Fruit fly (Drosophila melanogaster) whole organism, embryonic: ENCODE measurements around the gene wge.

Source experiments
- CG11695 ChIP-seq: fragments of 200-800 bp; sonication (Bioruptor generic); IDR thresholded peaks from 3 replicates; pipeline ENCODE4 v1.3.6; 2022; ENCODE audit warnings: missing biosample characterization, missing genetic modification characterization
- CG13123 ChIP-seq: fragments of 200-800 bp; sonication (Bioruptor generic); optimal IDR thresholded peaks from 2 replicates; lab custom pipeline; 2016; ENCODE audit warnings: missing biosample characterization, missing genetic modification characterization
- CG14050 ChIP-seq: fragments of 200-800 bp; sonication (Bioruptor generic); IDR thresholded peaks from 3 replicates; pipeline ENCODE4 v1.3.6; 2022; ENCODE audit warnings: missing biosample characterization, missing genetic modification characterization
- CG15601 ChIP-seq: fragments of 200-800 bp; sonication (Bioruptor generic); optimal IDR thresholded peaks from 3 replicates; lab custom pipeline; 2019; ENCODE audit warnings: missing biosample characterization, mild to moderate bottlenecking, missing genetic modification characterization, moderate library complexity
- CG3065 ChIP-seq: fragments of 200-800 bp; sonication (Bioruptor generic); optimal IDR thresholded peaks from 2 replicates; lab custom pipeline; 2016; ENCODE audit warnings: missing biosample characterization, missing genetic modification characterization
- grn ChIP-seq: fragments of 200-800 bp; sonication (Bioruptor generic); optimal IDR thresholded peaks from 3 replicates; lab custom pipeline; 2017; ENCODE audit warnings: missing biosample characterization, missing genetic modification characterization
- pan ChIP-seq, 4 experiments: fragments of >200 bp in 3 of 4; fragments of 200-800 bp in 1 of 4; sonication (Bioruptor generic) in 1 of 4; optimal IDR thresholded peaks in 3 of 4; IDR thresholded peaks in 1 of 4; 2 replicates each; pipeline versions ENCODE4 v1.3.6 to Lab custom; 2017 to 2022; ENCODE audit warnings: missing biosample characterization in 2 of 4, missing genetic modification characterization in 2 of 4, mixed read lengths in 1 of 4

- no peak for TF ChIP-seq CG13123
- no peak for TF ChIP-seq pan (optimal IDR thresholded peaks at IDR 0.05; lab: Kevin White, UChicago)
- TF ChIP-seq pan (GFP tag; optimal IDR thresholded peaks at IDR 0.05 in 1 of 2, IDR thresholded peaks at IDR 0.05 in 1 of 2), result no peak
- no peak for TF ChIP-seq CG15601 (tag; lab: Kevin White, UChicago)
- TF ChIP-seq CG3065 (GFP tag; lab: Kevin White, UChicago), result no peak
- TF ChIP-seq grn (GFP tag; lab: Kevin White, UChicago), result no peak
- no peak for TF ChIP-seq CG14050 (GFP tag; lab: Robert Waterston, UW)
- no peak for TF ChIP-seq CG11695
Observed at dm6 chr3R:22745432-22745831, 24.5 kb upstream of the wge start, which contains the start of the genes vret and HP1c.
